Worm (Caenorhabditis elegans): ENCODE data around the gene sre-3.

DNA sequence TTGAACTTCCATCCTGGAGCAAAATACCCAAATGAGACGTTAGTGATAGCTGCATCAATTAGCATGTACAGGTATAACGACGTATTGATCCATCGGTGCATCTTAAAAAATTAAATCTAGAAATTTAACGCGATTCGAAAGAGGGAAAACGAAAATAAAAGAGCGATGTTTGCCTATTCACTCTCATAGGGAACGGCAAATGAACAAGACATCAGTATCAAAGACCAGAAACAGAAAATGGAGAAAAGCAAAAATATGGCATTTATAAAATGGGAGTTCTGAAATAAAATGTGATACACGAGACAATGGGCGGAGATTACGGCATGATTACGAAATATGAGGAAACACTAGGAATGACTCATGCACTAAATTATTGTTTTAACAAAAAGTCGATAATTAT lies 29.2 kb upstream of the sre-3 start, which contains the start of gene haf-2:
- TF ChIP-seq ztf-29 (GFP tag; IDR thresholded peaks at IDR 0.05) (no peak), klf-2 (GFP tag; conservative IDR thresholded peaks at IDR 0.05) (no peak)

All from whole organism, midembryonic.